Fruit fly (Drosophila melanogaster) whole organism, embryonic: ENCODE measurements around the gene DNAlig4.

Source experiments
- CG11093 ChIP-seq: fragments of 200-800 bp; sonication (Bioruptor generic); IDR thresholded peaks from 3 replicates; pipeline ENCODE4 v1.3.6; 2022; ENCODE audit warnings: missing biosample characterization, missing genetic modification characterization
- CG11504 ChIP-seq: fragments of 200-800 bp; sonication (Bioruptor generic); optimal IDR thresholded peaks from 3 replicates; lab custom pipeline; 2019; ENCODE audit warnings: missing biosample characterization, mild to moderate bottlenecking, missing genetic modification characterization, moderate library complexity
- CG12104 ChIP-seq: fragments of 200-800 bp; sonication (Bioruptor generic); optimal IDR thresholded peaks from 3 replicates; lab custom pipeline; 2016; ENCODE audit warnings: missing biosample characterization, missing genetic modification characterization
- CG12391 ChIP-seq: fragments of 200-800 bp; sonication (Bioruptor generic); optimal IDR thresholded peaks from 3 replicates; lab custom pipeline; 2018; ENCODE audit warnings: missing biosample characterization, mild to moderate bottlenecking, missing genetic modification characterization, moderate library complexity
- CG13424 ChIP-seq: fragments of 200-800 bp; sonication (Bioruptor generic); optimal IDR thresholded peaks from 2 replicates; lab custom pipeline; 2019; ENCODE audit warnings: missing biosample characterization, mild to moderate bottlenecking, missing genetic modification characterization, moderate library complexity
- CG14710 ChIP-seq: fragments of 200-800 bp; sonication (Bioruptor generic); optimal IDR thresholded peaks from 3 replicates; lab custom pipeline; 2019; ENCODE audit warnings: missing biosample characterization, mild to moderate bottlenecking, missing genetic modification characterization, moderate library complexity
- CG17359 ChIP-seq: fragments of 200-800 bp; sonication (Bioruptor generic); optimal IDR thresholded peaks from 3 replicates; lab custom pipeline; 2018; ENCODE audit warnings: missing biosample characterization, mild to moderate bottlenecking, missing genetic modification characterization, moderate library complexity
- CG17361 ChIP-seq: fragments of 200-800 bp; sonication (Bioruptor generic); IDR thresholded peaks from 3 replicates; pipeline ENCODE4 v1.3.6; 2022; ENCODE audit warnings: missing biosample characterization, missing genetic modification characterization
- CG17829 ChIP-seq: fragments of 200-800 bp; optimal IDR thresholded peaks from 2 replicates; lab custom pipeline; 2019; ENCODE audit warnings: missing biosample characterization, mild to moderate bottlenecking, missing genetic modification characterization, moderate library complexity
- CG17912 ChIP-seq: fragments of 200-800 bp; sonication (Bioruptor generic); optimal IDR thresholded peaks from 2 replicates; lab custom pipeline; 2018; ENCODE audit warnings: missing biosample characterization, mild to moderate bottlenecking, missing genetic modification characterization
- CG2129 ChIP-seq: fragments of 200-800 bp; sonication (Bioruptor generic); IDR thresholded peaks from 2 replicates; pipeline ENCODE4 v1.3.6; 2022; ENCODE audit warnings: missing biosample characterization, missing genetic modification characterization; ENCODE audit not compliant: partially characterized antibody
- CG3065 ChIP-seq: fragments of 200-800 bp; sonication (Bioruptor generic); optimal IDR thresholded peaks from 2 replicates; lab custom pipeline; 2016; ENCODE audit warnings: missing biosample characterization, missing genetic modification characterization
- CG3281 ChIP-seq: fragments of 200-800 bp; sonication (Bioruptor generic); optimal IDR thresholded peaks from 3 replicates; lab custom pipeline; 2017; ENCODE audit warnings: missing biosample characterization, mild to moderate bottlenecking, missing genetic modification characterization
- CG3847 ChIP-seq: fragments of 200-800 bp; sonication (Bioruptor generic); IDR thresholded peaks from 2 replicates; pipeline ENCODE4 v1.3.6; 2022; ENCODE audit warnings: missing biosample characterization, missing genetic modification characterization
- CG43689 ChIP-seq: fragments of 200-800 bp; sonication (Bioruptor generic); IDR thresholded peaks from 2 replicates; pipeline ENCODE4 v1.3.6; 2022; ENCODE audit warnings: missing biosample characterization, missing genetic modification characterization
- CG6254 ChIP-seq: fragments of 200-800 bp; sonication (Bioruptor generic); optimal IDR thresholded peaks from 3 replicates; lab custom pipeline; 2017; ENCODE audit warnings: mild to moderate bottlenecking, missing biosample characterization, missing genetic modification reagents, missing genetic modification characterization
- CG8290 ChIP-seq, 3 experiments: fragments of 200-800 bp; sonication (Bioruptor generic); optimal IDR thresholded peaks; 2 replicates each; lab custom pipeline; 2016 to 2019; ENCODE audit warnings: missing biosample characterization in 3 of 3, missing genetic modification characterization in 3 of 3, mild to moderate bottlenecking in 2 of 3, moderate library complexity in 1 of 3
- CG9215 ChIP-seq: fragments of 200-800 bp; sonication (Bioruptor generic); IDR thresholded peaks from 2 replicates; pipeline ENCODE4 v1.3.6; 2022; ENCODE audit warnings: missing biosample characterization, missing genetic modification characterization
- CG9437 ChIP-seq: fragments of 200-800 bp; sonication (Bioruptor generic); optimal IDR thresholded peaks from 2 replicates; lab custom pipeline; 2018; ENCODE audit warnings: missing biosample characterization, mild to moderate bottlenecking, missing genetic modification characterization
- CG9797 ChIP-seq: fragments of 200-800 bp; sonication (Bioruptor generic); optimal IDR thresholded peaks from 3 replicates; lab custom pipeline; 2018; ENCODE audit warnings: missing biosample characterization, mild to moderate bottlenecking, missing genetic modification characterization
- CG9876 ChIP-seq: fragments of 200-800 bp; sonication (Bioruptor generic); optimal IDR thresholded peaks from 2 replicates; lab custom pipeline; 2016; ENCODE audit warnings: missing biosample characterization, missing genetic modification characterization
- Dbx ChIP-seq: fragments of 200-800 bp; sonication (Bioruptor generic); IDR thresholded peaks from 3 replicates; pipeline ENCODE4 v1.3.6; 2022; ENCODE audit warnings: missing biosample characterization, missing genetic modification characterization
- E2f2 ChIP-seq: fragments of 200-800 bp; sonication (Bioruptor generic); IDR thresholded peaks from 2 replicates; pipeline ENCODE4 v1.3.6; 2022; ENCODE audit warnings: missing biosample characterization, missing genetic modification characterization
- Elba2 ChIP-seq: fragments of 200-800 bp; sonication (Bioruptor generic); optimal IDR thresholded peaks from 3 replicates; lab custom pipeline; 2016; ENCODE audit warnings: missing biosample characterization, missing genetic modification characterization
- Fer1 ChIP-seq: fragments of 200-800 bp; sonication (Bioruptor generic); optimal IDR thresholded peaks from 2 replicates; lab custom pipeline; 2017; ENCODE audit warnings: missing biosample characterization, mild to moderate bottlenecking, missing genetic modification characterization
- Gug ChIP-seq: fragments of 200-800 bp; sonication (Bioruptor generic); IDR thresholded peaks from 4 replicates; pipeline ENCODE4 v1.3.6; 2022; ENCODE audit warnings: missing biosample characterization, missing genetic modification characterization
- HmgD ChIP-seq: fragments of 200-800 bp; sonication (Bioruptor generic); optimal IDR thresholded peaks from 3 replicates; lab custom pipeline; 2016; ENCODE audit warnings: missing biosample characterization, missing genetic modification characterization
- Hmr ChIP-seq: fragments of 200-800 bp; sonication (Bioruptor generic); optimal IDR thresholded peaks from 3 replicates; lab custom pipeline; 2017; ENCODE audit warnings: mild to moderate bottlenecking, missing biosample characterization, missing genetic modification reagents, missing genetic modification characterization
- Mad ChIP-seq: fragments of 200-800 bp; sonication (Bioruptor generic); optimal IDR thresholded peaks from 2 replicates; lab custom pipeline; 2016; ENCODE audit warnings: missing biosample characterization, missing genetic modification characterization
- Oli ChIP-seq: fragments of 200-800 bp; sonication (Bioruptor generic); optimal IDR thresholded peaks from 2 replicates; lab custom pipeline; 2018; ENCODE audit warnings: missing biosample characterization, mild to moderate bottlenecking, missing genetic modification characterization, moderate library complexity
- Rfx ChIP-seq: fragments of 200-800 bp; sonication (Bioruptor generic); IDR thresholded peaks from 2 replicates; pipeline ENCODE4 v1.3.6; 2022; ENCODE audit warnings: missing biosample characterization, missing genetic modification characterization
- Sry-δ ChIP-seq: fragments of 200-800 bp; sonication (Bioruptor generic); optimal IDR thresholded peaks from 2 replicates; lab custom pipeline; 2016; ENCODE audit warnings: missing biosample characterization, missing genetic modification characterization
- Tbp ChIP-seq: fragments of >200 bp; optimal IDR thresholded peaks from 2 replicates; lab custom pipeline; 2018; ENCODE audit warnings: missing biosample characterization, missing genetic modification characterization
- YL-1 ChIP-seq: fragments of 200-800 bp; sonication (Bioruptor generic); optimal IDR thresholded peaks from 3 replicates; lab custom pipeline; 2017; ENCODE audit warnings: missing biosample characterization, mild to moderate bottlenecking, missing genetic modification characterization
- ab ChIP-seq: fragments of 200-800 bp; sonication (Bioruptor generic); optimal IDR thresholded peaks from 2 replicates; lab custom pipeline; 2016; ENCODE audit warnings: missing biosample characterization, missing genetic modification characterization
- ash1 ChIP-seq: fragments of 200-800 bp; sonication (Bioruptor generic); optimal IDR thresholded peaks from 2 replicates; lab custom pipeline; 2018; ENCODE audit warnings: missing biosample characterization, mild to moderate bottlenecking, missing genetic modification characterization
- bbx ChIP-seq: fragments of 200-800 bp; sonication (Bioruptor generic); IDR thresholded peaks from 2 replicates; pipeline ENCODE4 v1.3.6; 2022; ENCODE audit warnings: missing biosample characterization, missing genetic modification characterization; ENCODE audit not compliant: partially characterized antibody
- bsh ChIP-seq, 2 experiments: fragments of 200-800 bp; sonication (Bioruptor generic); optimal IDR thresholded peaks; 2 replicates each; lab custom pipeline; 2017 to 2018; ENCODE audit warnings: mild to moderate bottlenecking in 2 of 2, missing biosample characterization in 2 of 2, missing genetic modification characterization in 2 of 2, moderate library complexity in 1 of 2
- cas ChIP-seq: fragments of 200-800 bp; sonication (Bioruptor generic); IDR thresholded peaks from 2 replicates; pipeline ENCODE4 v1.3.6; 2022; ENCODE audit warnings: missing biosample characterization, missing genetic modification characterization
- crol ChIP-seq: fragments of 200-800 bp; sonication (Bioruptor generic); IDR thresholded peaks from 2 replicates; pipeline ENCODE4 v1.3.6; 2022; ENCODE audit warnings: missing biosample characterization, missing genetic modification characterization
- dmrt11E ChIP-seq: fragments of 200-800 bp; sonication (Bioruptor generic); optimal IDR thresholded peaks from 3 replicates; lab custom pipeline; 2018; ENCODE audit warnings: missing biosample characterization, mild to moderate bottlenecking, missing genetic modification characterization, moderate library complexity
- fd64A ChIP-seq: fragments of 200-800 bp; sonication (Bioruptor generic); optimal IDR thresholded peaks from 3 replicates; lab custom pipeline; 2018; ENCODE audit warnings: missing biosample characterization, mild to moderate bottlenecking, missing genetic modification characterization
- nom ChIP-seq: fragments of 200-800 bp; sonication (Bioruptor generic); optimal IDR thresholded peaks from 2 replicates; lab custom pipeline; 2017; ENCODE audit warnings: missing biosample characterization, missing genetic modification characterization, mild to moderate bottlenecking, moderate library complexity, missing genetic modification reagents
- peb ChIP-seq: fragments of 200-800 bp; sonication (Bioruptor generic); IDR thresholded peaks from 2 replicates; pipeline ENCODE4 v1.3.6; 2022; ENCODE audit warnings: missing biosample characterization, missing genetic modification characterization
- pum ChIP-seq: fragments of 200-800 bp; sonication (Bioruptor generic); optimal IDR thresholded peaks from 2 replicates; lab custom pipeline; 2016; ENCODE audit warnings: missing biosample characterization, missing genetic modification characterization
- trh ChIP-seq: fragments of 200-800 bp; sonication (Bioruptor generic); optimal IDR thresholded peaks from 2 replicates; lab custom pipeline; 2016; ENCODE audit warnings: missing biosample characterization, missing genetic modification characterization
- twi ChIP-seq: fragments of 200-800 bp; optimal IDR thresholded peaks from 2 replicates; lab custom pipeline; 2019; ENCODE audit warnings: missing biosample characterization, mild to moderate bottlenecking, missing genetic modification characterization, moderate library complexity
- vnd ChIP-seq: fragments of 200-800 bp; sonication (Bioruptor generic); IDR thresholded peaks from 3 replicates; pipeline ENCODE4 v1.3.6; 2022; ENCODE audit warnings: missing biosample characterization, missing genetic modification characterization; ENCODE audit not compliant: partially characterized antibody
- vvl ChIP-seq: fragments of 200-800 bp; sonication (Bioruptor generic); IDR thresholded peaks from 2 replicates; pipeline ENCODE4 v1.3.6; 2022; ENCODE audit warnings: missing biosample characterization, missing genetic modification characterization

DNAlig4 gene

dm6 chrX:13616417-13617050 is 51.1 kb downstream of the DNAlig4 start, which contains the start of the genes tth and Tango2 (continued):
- TF ChIP-seq CG9876 (GFP tag; lab: Kevin White, UChicago) (peak; percentile 11), Sry-δ (GFP tag; lab: Kevin White, UChicago) (peak; percentile 90), trh (GFP tag; lab: Kevin White, UChicago) (peak; percentile 44), Gug (GFP tag; lab: Robert Waterston, UW) (peak; percentile 50; the same call in 2 of the 4 replicates), ash1 (no peak), YL-1 (GFP tag; lab: Kevin White, UChicago) (no peak), ab (no peak), bbx (GFP tag; lab: Robert Waterston, UW) (no peak), bsh (GFP tag; optimal IDR thresholded peaks at IDR 0.05; lab: Kevin White, UChicago) (peak; percentile 43 to 69), Hmr (GFP tag; lab: Kevin White, UChicago) (peak; percentile 76), CG8290 (GFP tag; optimal IDR thresholded peaks at IDR 0.05; lab: Kevin White, UChicago) (peak; percentile 5), CG8290 (tag; optimal IDR thresholded peaks at IDR 0.05; lab: Kevin White, UChicago) (no peak), CG2129 (GFP tag; lab: Robert Waterston, UW) (0 out of 2 replicates have a peak, but pooled peaks have one; percentile 16), CG3065 (GFP tag; lab: Kevin White, UChicago) (no peak), Tbp (peak; percentile 47), CG9437 (GFP tag; lab: Kevin White, UChicago) (peak; percentile 56), CG6254 (GFP tag; lab: Kevin White, UChicago) (no peak), Fer1 (peak; percentile 70), Oli (tag; lab: Kevin White, UChicago) (peak; percentile 78), CG17912 (GFP tag; lab: Kevin White, UChicago) (peak; percentile 72), CG3281 (GFP tag; lab: Kevin White, UChicago) (peak; percentile 75), CG11093 (GFP tag; lab: Robert Waterston, UW) (no peak), fd64A (GFP tag; lab: Kevin White, UChicago) (no peak), dmrt11E (tag; lab: Kevin White, UChicago) (peak; percentile 57), CG17829 (tag; lab: Kevin White, UChicago) (peak; percentile 60), CG14710 (peak; percentile 61), CG3847 (GFP tag; lab: Robert Waterston, UW) (peak; percentile 75), CG12391 (tag; lab: Kevin White, UChicago) (peak; percentile 83), Rfx (GFP tag; lab: Robert Waterston, UW) (peak; percentile 81), nom (GFP tag; lab: Kevin White, UChicago) (peak; percentile 30), CG17359 (peak; percentile 61), Dbx (GFP tag; lab: Robert Waterston, UW) (peak; percentile 75), CG9215 (GFP tag; lab: Robert Waterston, UW) (peak; percentile 57), pum (peak; percentile 65), peb (GFP tag; lab: Robert Waterston, UW) (no peak), cas (GFP tag; lab: Robert Waterston, UW) (0 out of 2 replicates have a peak, but pooled peaks have one; percentile 47), Mad (GFP tag; lab: Kevin White, UChicago) (peak; percentile 68), Elba2 (no peak), vvl (GFP tag; lab: Robert Waterston, UW) (peak; percentile 62), CG17361 (peak; percentile 75), CG9797 (GFP tag; lab: Kevin White, UChicago) (peak; percentile 85), HmgD (GFP tag; lab: Kevin White, UChicago) (no peak), vnd (GFP tag; lab: Robert Waterston, UW) (peak; percentile 59; the same call in 1 of the 3 replicates), crol (GFP tag; lab: Robert Waterston, UW) (no peak), CG11504 (tag; lab: Kevin White, UChicago) (no peak), twi (tag; lab: Kevin White, UChicago) (peak; percentile 50), CG13424 (tag; lab: Kevin White, UChicago) (peak; percentile 80), CG12104 (GFP tag; lab: Kevin White, UChicago) (no peak), E2f2 (GFP tag; lab: Robert Waterston, UW) (peak; percentile 79), CG43689 (GFP tag; lab: Robert Waterston, UW) (no peak)
